Worm (Caenorhabditis elegans) whole organism, L1 larva: Measurements from ENCODE around the gene C06E7.2.

Experiments used
- C04F5.9 ChIP-seq: sonication (generic microtip); optimal IDR thresholded peaks from 2 replicates; lab custom pipeline; 2016; ENCODE audit warnings: missing genetic modification characterization, missing compliant biosample characterization
- C16A3.4 ChIP-seq: fragments of 150-350 bp; optimal IDR thresholded peaks from 2 replicates; lab custom pipeline; 2014; ENCODE audit warnings: missing biosample characterization, missing genetic modification characterization
- F16B12.6 ChIP-seq: fragments of 150-350 bp; optimal IDR thresholded peaks from 2 replicates; lab custom pipeline; 2014; ENCODE audit warnings: missing biosample characterization, missing genetic modification characterization
- aly-2 ChIP-seq: fragments of 150-350 bp; optimal IDR thresholded peaks from 2 replicates; lab custom pipeline; 2014; ENCODE audit warnings: missing biosample characterization, missing genetic modification characterization
- ceh-8 ChIP-seq: fragments of 200-800 bp; sonication (Bioruptor generic); optimal IDR thresholded peaks from 2 replicates; lab custom pipeline; 2018; ENCODE audit warnings: mild to moderate bottlenecking, missing genetic modification characterization, moderate library complexity, missing compliant biosample characterization
- ceh-88 ChIP-seq: fragments of 200-800 bp; sonication (Bioruptor generic); IDR thresholded peaks from 2 replicates; pipeline ENCODE4 v1.3.6; 2022; ENCODE audit warnings: missing genetic modification characterization, missing compliant biosample characterization
- ces-1 ChIP-seq: fragments of 150-350 bp; optimal IDR thresholded peaks from 2 replicates; lab custom pipeline; 2014; ENCODE audit warnings: missing biosample characterization, missing genetic modification reagents, missing genetic modification characterization
- dpl-1 ChIP-seq, 3 experiments: fragments of 150-350 bp in 2 of 3; sonication (generic microtip) in 1 of 3; optimal IDR thresholded peaks; 2 replicates each; lab custom pipeline; 2014 to 2017; ENCODE audit warnings: missing biosample characterization in 3 of 3, missing genetic modification characterization in 3 of 3, missing genetic modification reagents in 3 of 3
- dsc-1 ChIP-seq: sonication (generic microtip); optimal IDR thresholded peaks from 2 replicates; lab custom pipeline; 2016; ENCODE audit warnings: mild to moderate bottlenecking, missing genetic modification characterization, missing compliant biosample characterization
- efl-1 ChIP-seq, 4 experiments: fragments of 150-350 bp; optimal IDR thresholded peaks in 3 of 4; peaks in 1 of 4; 1 replicate in 1 of 4; 2 replicates in 3 of 4; lab custom pipeline; 2014; ENCODE audit warnings: missing biosample characterization in 2 of 4, missing genetic modification characterization in 2 of 4, missing genetic modification reagents in 2 of 4
- efl-3 ChIP-seq: fragments of 200-800 bp; sonication (Bioruptor generic); optimal IDR thresholded peaks from 2 replicates; lab custom pipeline; 2018; ENCODE audit warnings: mild to moderate bottlenecking, missing genetic modification characterization, missing compliant biosample characterization
- elt-2 ChIP-seq: sonication (generic microtip); optimal IDR thresholded peaks from 2 replicates; lab custom pipeline; 2016; ENCODE audit warnings: missing genetic modification characterization, mild to moderate bottlenecking, inconsistent platforms, missing compliant biosample characterization, missing genetic modification reagents
- ets-5 ChIP-seq: fragments of 200-800 bp; sonication (Bioruptor generic); IDR thresholded peaks from 2 replicates; pipeline ENCODE4 v1.3.6; 2022; ENCODE audit warnings: missing genetic modification characterization, missing compliant biosample characterization
- fkh-10 ChIP-seq: sonication (generic microtip); optimal IDR thresholded peaks from 2 replicates; lab custom pipeline; 2017; ENCODE audit warnings: missing biosample characterization, missing genetic modification reagents, missing genetic modification characterization
- fkh-4 ChIP-seq: sonication (generic microtip); optimal IDR thresholded peaks from 2 replicates; lab custom pipeline; 2016; ENCODE audit warnings: missing compliant biosample characterization, missing genetic modification characterization, borderline replicate concordance
- grh-1 ChIP-seq: fragments of 200-800 bp; sonication (Bioruptor generic); IDR thresholded peaks from 2 replicates; pipeline ENCODE4 v1.3.6; 2022; ENCODE audit warnings: missing genetic modification reagents, missing genetic modification characterization, missing compliant biosample characterization
- hlh-17 ChIP-seq: fragments of 200-800 bp; sonication (Bioruptor generic); optimal IDR thresholded peaks from 2 replicates; lab custom pipeline; 2018; ENCODE audit warnings: missing genetic modification characterization, mild to moderate bottlenecking, missing compliant biosample characterization, moderate library complexity, borderline replicate concordance
- irx-1 ChIP-seq: sonication (generic microtip); optimal IDR thresholded peaks from 2 replicates; lab custom pipeline; 2016; ENCODE audit warnings: missing genetic modification characterization, missing compliant biosample characterization
- isw-1 ChIP-seq: fragments of 200-800 bp; sonication (Bioruptor generic); IDR thresholded peaks from 2 replicates; pipeline ENCODE4 v1.3.6; 2022; ENCODE audit warnings: missing genetic modification characterization, missing compliant biosample characterization
- lin-35 ChIP-seq, 2 experiments: fragments of 150-350 bp; optimal IDR thresholded peaks; 2 replicates each; lab custom pipeline; 2014; ENCODE audit warnings: missing biosample characterization in 2 of 2, missing genetic modification characterization in 2 of 2, missing genetic modification reagents in 2 of 2
- lsy-2 ChIP-seq, 2 experiments: fragments of 150-350 bp; optimal IDR thresholded peaks; 2 replicates each; lab custom pipeline; 2014; ENCODE audit warnings: missing biosample characterization in 2 of 2, missing genetic modification characterization in 2 of 2
- mdl-1 ChIP-seq, 2 experiments: fragments of 150-350 bp; optimal IDR thresholded peaks; 2 replicates each; lab custom pipeline; 2014 to 2017; ENCODE audit warnings: missing biosample characterization in 2 of 2, missing genetic modification characterization in 2 of 2, inconsistent platforms in 1 of 2
- nhr-19 ChIP-seq: fragments of 200-800 bp; sonication (Bioruptor generic); conservative IDR thresholded peaks from 2 replicates; pipeline ENCODE4 v1.3.6; 2022; ENCODE audit warnings: missing genetic modification characterization, missing compliant biosample characterization
- nhr-20 ChIP-seq: sonication (generic microtip); optimal IDR thresholded peaks from 2 replicates; lab custom pipeline; 2016; ENCODE audit warnings: mild to moderate bottlenecking, missing genetic modification characterization, missing compliant biosample characterization
- nhr-28 ChIP-seq: fragments of 150-350 bp; optimal IDR thresholded peaks from 2 replicates; lab custom pipeline; 2014; ENCODE audit warnings: missing biosample characterization, missing genetic modification characterization
- nhr-47 ChIP-seq: sonication (generic microtip); optimal IDR thresholded peaks from 2 replicates; lab custom pipeline; 2016; ENCODE audit warnings: mild to moderate bottlenecking, missing genetic modification characterization, moderate library complexity, missing compliant biosample characterization
- nhr-71 ChIP-seq: sonication (generic microtip); optimal IDR thresholded peaks from 2 replicates; lab custom pipeline; 2016; ENCODE audit warnings: mild to moderate bottlenecking, missing genetic modification characterization, moderate library complexity, missing compliant biosample characterization
- nhr-85 ChIP-seq: sonication (generic microtip); peaks from one replicate; lab custom pipeline; 2016; ENCODE audit warnings: missing genetic modification characterization, inconsistent platforms, missing compliant biosample characterization
- snu-23 ChIP-seq: sonication (generic microtip); optimal IDR thresholded peaks from 2 replicates; lab custom pipeline; 2016; ENCODE audit warnings: missing genetic modification characterization, missing compliant biosample characterization
- sup-37 ChIP-seq: fragments of 200-800 bp; sonication (Bioruptor generic); optimal IDR thresholded peaks from 2 replicates; lab custom pipeline; 2018; ENCODE audit warnings: mild to moderate bottlenecking, missing genetic modification characterization, missing compliant biosample characterization
- tbx-2 ChIP-seq: sonication (generic microtip); optimal IDR thresholded peaks from 2 replicates; lab custom pipeline; 2016; ENCODE audit warnings: missing genetic modification characterization, missing compliant biosample characterization
- vab-15 ChIP-seq: sonication (generic microtip); optimal IDR thresholded peaks from 2 replicates; lab custom pipeline; 2017; ENCODE audit warnings: missing genotype, mild to moderate bottlenecking, missing genetic modification characterization, missing compliant biosample characterization
- xbp-1 ChIP-seq: sonication (generic microtip); optimal IDR thresholded peaks from 2 replicates; lab custom pipeline; 2016; ENCODE audit warnings: missing genetic modification characterization, missing compliant biosample characterization
- ztf-11 ChIP-seq, 2 experiments: sonication (generic microtip); optimal IDR thresholded peaks; 2 replicates each; lab custom pipeline; 2016 to 2017; ENCODE audit warnings: missing genetic modification characterization in 2 of 2, missing biosample characterization in 1 of 2, missing compliant biosample characterization in 1 of 2

C06E7.2 gene

DNA sequence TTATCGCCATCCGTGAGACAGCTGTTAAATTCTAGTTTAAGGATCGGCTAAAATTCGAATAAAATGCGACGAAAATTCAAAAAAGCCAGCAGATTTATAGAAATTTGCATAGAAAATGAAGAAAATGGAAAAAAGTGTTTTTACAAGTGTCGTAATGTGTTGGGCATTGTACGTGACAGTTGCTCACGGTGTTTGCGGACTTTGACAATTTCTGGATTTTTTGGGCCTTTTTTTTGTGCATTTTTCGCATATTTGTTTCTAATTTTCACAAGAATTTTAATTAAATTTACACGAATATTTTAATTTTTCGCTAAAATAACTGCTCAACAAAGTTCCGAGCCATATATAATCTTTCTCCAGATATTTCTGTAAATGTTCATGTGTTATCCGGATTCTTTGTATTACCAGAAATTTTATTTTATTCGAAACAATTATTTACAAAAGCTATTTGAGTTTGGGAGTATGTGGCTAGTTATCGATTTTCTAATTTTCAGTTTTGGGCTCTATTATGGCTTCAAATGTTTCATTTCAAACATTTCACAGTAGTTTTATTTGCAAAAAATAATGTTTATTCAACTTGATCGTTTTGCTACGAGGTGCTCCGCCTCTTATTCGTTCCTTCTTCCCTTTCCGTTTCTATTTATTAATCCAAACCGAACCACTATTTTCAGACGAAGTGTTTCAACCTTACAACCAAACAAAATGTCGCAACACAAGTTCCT lies 8.9 kb downstream of the C06E7.2 start, which contains the start of gene sams-3 (continued):
- no peak for TF ChIP-seq mdl-1 (tag; optimal IDR thresholded peaks at IDR 0.05; lab: Kevin White, UChicago)
- TF ChIP-seq efl-1 (optimal IDR thresholded peaks at IDR 0.05; lab: Kevin White, UChicago), result peak; percentile 41 to 65
- TF ChIP-seq efl-1 (GFP tag; optimal IDR thresholded peaks at IDR 0.05 in 1 of 2; lab: Kevin White, UChicago), result peak; percentile 62 to 94
- peak; percentile 26 to 68 (median 67) for TF ChIP-seq dpl-1 (GFP tag; optimal IDR thresholded peaks at IDR 0.05; lab: Kevin White, UChicago)
- peak; percentile 8 for TF ChIP-seq dsc-1 (tag; lab: Kevin White, UChicago)
- no peak for TF ChIP-seq ceh-8 (GFP tag; lab: Kevin White, UChicago)
- peak in 1 of 2 experiments; percentile 15 for TF ChIP-seq ztf-11 (tag; optimal IDR thresholded peaks at IDR 0.05; lab: Kevin White, UChicago)
- no peak for TF ChIP-seq ceh-88 (GFP tag; lab: Robert Waterston, UW)
- TF ChIP-seq grh-1 (GFP tag; lab: Robert Waterston, UW), result no peak
- no peak for TF ChIP-seq ets-5 (GFP tag; lab: Robert Waterston, UW)
- peak; percentile 27 for TF ChIP-seq C16A3.4 (tag; lab: Kevin White, UChicago)
- no peak for TF ChIP-seq fkh-10 (GFP tag; lab: Kevin White, UChicago)
- peak; percentile 64 for TF ChIP-seq snu-23 (GFP tag; lab: Kevin White, UChicago)
- no peak for TF ChIP-seq C04F5.9 (tag; lab: Kevin White, UChicago)
- TF ChIP-seq nhr-47 (tag; lab: Kevin White, UChicago), result peak; percentile 54
- peak; percentile 93 for TF ChIP-seq F16B12.6 (tag; lab: Kevin White, UChicago)
- peak; percentile 46 to 57 for TF ChIP-seq lin-35 (GFP tag; optimal IDR thresholded peaks at IDR 0.05; lab: Kevin White, UChicago)
- TF ChIP-seq nhr-20 (tag; lab: Kevin White, UChicago), result peak; percentile 44
- TF ChIP-seq irx-1 (tag; lab: Kevin White, UChicago), result peak; percentile 12
- peak; percentile 40 for TF ChIP-seq xbp-1

DNA sequence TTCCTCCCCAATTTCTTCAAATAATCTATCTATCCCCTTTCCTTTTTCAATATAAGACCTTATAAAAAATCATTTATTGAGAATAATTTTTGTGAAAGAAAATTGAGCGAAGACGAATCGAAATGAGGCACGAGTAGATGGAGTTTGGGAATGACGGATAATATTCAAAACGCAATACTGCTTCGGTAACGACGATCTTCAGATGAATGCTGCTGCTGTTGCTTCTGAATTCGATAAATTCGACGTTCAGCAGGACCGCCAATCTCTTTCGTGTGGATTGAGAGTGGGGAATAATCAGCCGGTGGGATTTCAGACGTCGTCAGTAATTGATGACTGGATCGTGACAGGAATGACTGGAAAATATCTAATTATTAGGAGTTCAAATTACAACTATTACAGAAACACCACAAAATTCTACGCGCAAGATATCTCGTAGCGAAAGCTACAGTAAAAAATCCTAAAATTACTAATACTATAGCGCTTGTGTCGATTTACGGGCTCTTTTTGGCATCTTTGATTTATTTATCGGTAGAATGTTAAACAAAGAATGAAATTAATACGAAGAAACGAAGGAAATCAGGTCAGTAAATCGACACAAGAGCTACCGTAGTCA lies 11.6 kb downstream of the C06E7.2 start:
- TF ChIP-seq aly-2 (tag; lab: Kevin White, UChicago) (no peak), ces-1 (GFP tag; lab: Kevin White, UChicago) (no peak), hlh-17 (GFP tag; lab: Kevin White, UChicago) (no peak), vab-15 (tag; lab: Kevin White, UChicago) (no peak), ztf-11 (tag; optimal IDR thresholded peaks at IDR 0.05; lab: Kevin White, UChicago) (no peak), nhr-19 (GFP tag; lab: Robert Waterston, UW) (no peak), C04F5.9 (tag; lab: Kevin White, UChicago) (no peak), elt-2 (tag; lab: Kevin White, UChicago) (no peak), fkh-4 (no peak), C16A3.4 (tag; lab: Kevin White, UChicago) (no peak), isw-1 (no peak), nhr-71 (tag; lab: Kevin White, UChicago) (no peak), nhr-28 (tag; lab: Kevin White, UChicago) (no peak), tbx-2 (tag; lab: Kevin White, UChicago) (no peak), nhr-85 (tag; lab: Kevin White, UChicago) (no peak)
- TF ChIP-seq, all 84 proteins: peak for 0

DNA sequence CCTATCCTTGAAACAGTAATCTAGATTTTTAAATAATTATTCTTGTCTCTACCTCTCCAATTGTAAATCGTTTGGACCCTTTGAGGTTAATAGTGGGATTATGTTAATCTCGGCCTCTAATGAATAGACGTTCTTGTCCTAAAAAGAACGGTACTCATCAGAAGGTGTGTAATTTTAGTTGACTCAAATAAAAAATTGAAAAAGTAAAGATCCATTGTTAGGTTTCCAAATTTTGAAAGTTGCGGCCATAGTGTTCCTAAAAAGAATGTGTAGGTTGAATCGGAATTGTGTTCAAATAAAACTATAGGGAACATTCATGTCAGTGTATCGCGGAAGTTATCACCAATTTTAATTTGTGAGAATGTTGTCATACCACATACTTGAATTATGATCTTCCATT lies 16.3 kb downstream of the C06E7.2 start:
- no peak for TF ChIP-seq ceh-8 (GFP tag; lab: Kevin White, UChicago)
- TF ChIP-seq efl-1 (optimal IDR thresholded peaks at IDR 0.05; lab: Kevin White, UChicago), result no peak
- peak in 1 of 2 experiments; percentile 59 for TF ChIP-seq efl-1 (GFP tag; optimal IDR thresholded peaks at IDR 0.05 in 1 of 2; lab: Kevin White, UChicago)
- no peak for TF ChIP-seq lsy-2 (tag; optimal IDR thresholded peaks at IDR 0.05; lab: Kevin White, UChicago)
- TF ChIP-seq, all 84 proteins: peak for 1

DNA sequence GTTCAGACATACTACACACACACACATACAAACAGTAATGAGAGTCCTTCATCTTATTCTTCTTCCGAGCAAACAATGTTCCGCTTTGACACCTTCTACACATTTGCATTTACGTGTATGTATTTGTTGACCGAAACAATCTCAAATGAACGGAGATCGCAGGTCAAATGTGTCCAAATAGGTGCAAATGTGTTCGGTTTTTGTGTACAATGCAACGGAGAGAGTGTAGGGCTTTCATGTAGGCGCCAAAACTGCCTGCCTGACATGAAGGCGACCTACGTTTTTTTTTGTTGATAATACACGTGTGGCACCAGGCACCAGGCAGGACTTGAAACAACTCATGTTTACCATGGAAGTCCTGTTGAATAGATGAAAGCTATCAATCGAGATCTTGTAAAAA lies 17.7 kb downstream of the C06E7.2 start:
- TF ChIP-seq xbp-1 (no peak), efl-3 (GFP tag; lab: Kevin White, UChicago) (no peak), sup-37 (GFP tag; lab: Kevin White, UChicago) (no peak)
- TF ChIP-seq, all 84 proteins: peak for 0
